Fruit fly (Drosophila melanogaster) whole organism, prepupa: ENCODE results near the gene Sec22.

Experiments used
- CG10669 ChIP-seq: fragments of 200-800 bp; sonication (Bioruptor generic); optimal IDR thresholded peaks from 3 replicates; lab custom pipeline; 2018; ENCODE audit warnings: missing biosample characterization, mild to moderate bottlenecking, missing genetic modification characterization, moderate library complexity
- CG11294 ChIP-seq: fragments of 200-800 bp; sonication (Bioruptor generic); IDR thresholded peaks from 2 replicates; pipeline ENCODE4 v1.3.6; 2022; ENCODE audit warnings: missing biosample characterization, missing genetic modification characterization
- CG11762 ChIP-seq: fragments of 200-800 bp; sonication (Bioruptor generic); optimal IDR thresholded peaks from 3 replicates; lab custom pipeline; 2016; ENCODE audit warnings: missing biosample characterization, missing genetic modification characterization; ENCODE audit not compliant: insufficient read depth
- CG15336 ChIP-seq: fragments of 200-800 bp; sonication (Bioruptor generic); IDR thresholded peaks from 2 replicates; pipeline ENCODE4 v1.3.6; 2022; ENCODE audit warnings: missing biosample characterization, missing genetic modification characterization
- CG1621 ChIP-seq: fragments of 200-800 bp; sonication (Bioruptor generic); optimal IDR thresholded peaks from 3 replicates; lab custom pipeline; 2018; ENCODE audit warnings: missing biosample characterization, mild to moderate bottlenecking, missing genetic modification characterization
- CG16779 ChIP-seq: fragments of 200-800 bp; sonication (Bioruptor generic); optimal IDR thresholded peaks from 3 replicates; lab custom pipeline; 2017; ENCODE audit warnings: missing biosample characterization, mild to moderate bottlenecking, missing genetic modification characterization
- CG3032 ChIP-seq: fragments of 200-800 bp; optimal IDR thresholded peaks from 2 replicates; lab custom pipeline; 2019; ENCODE audit warnings: missing biosample characterization, mild to moderate bottlenecking, missing genetic modification characterization, moderate library complexity
- CG31627 ChIP-seq: fragments of 200-800 bp; sonication (Bioruptor generic); optimal IDR thresholded peaks from 3 replicates; lab custom pipeline; 2016; ENCODE audit warnings: missing biosample characterization, missing genetic modification characterization
- CG32006 ChIP-seq: fragments of 200-800 bp; sonication (Bioruptor generic); optimal IDR thresholded peaks from 3 replicates; lab custom pipeline; 2017; ENCODE audit warnings: missing biosample characterization, mild to moderate bottlenecking, missing genetic modification characterization
- CG34406 ChIP-seq: fragments of 200-800 bp; sonication (Bioruptor generic); optimal IDR thresholded peaks from 3 replicates; lab custom pipeline; 2016; ENCODE audit warnings: missing biosample characterization, missing genetic modification characterization
- CG4318 ChIP-seq: fragments of 200-800 bp; sonication (Bioruptor generic); optimal IDR thresholded peaks from 3 replicates; lab custom pipeline; 2017; ENCODE audit warnings: missing biosample characterization, mild to moderate bottlenecking, missing genetic modification characterization
- CG6163 ChIP-seq: fragments of 200-800 bp; sonication (Bioruptor generic); IDR thresholded peaks from 3 replicates; pipeline ENCODE4 v1.3.6; 2022; ENCODE audit warnings: missing biosample characterization, missing genetic modification characterization
- CG6808 ChIP-seq: fragments of 200-800 bp; sonication (Bioruptor generic); optimal IDR thresholded peaks from 3 replicates; lab custom pipeline; 2017; ENCODE audit warnings: missing biosample characterization, missing genetic modification characterization, mild to moderate bottlenecking, moderate library complexity, missing genetic modification reagents
- CG6854 ChIP-seq: fragments of 200-800 bp; sonication (Bioruptor generic); optimal IDR thresholded peaks from 2 replicates; lab custom pipeline; 2017; ENCODE audit warnings: missing biosample characterization, mild to moderate bottlenecking, missing genetic modification characterization
- CG7368 ChIP-seq: fragments of 200-800 bp; sonication (Bioruptor generic); optimal IDR thresholded peaks from 3 replicates; lab custom pipeline; 2016; ENCODE audit warnings: missing biosample characterization, missing genetic modification characterization
- CG8119 ChIP-seq: fragments of 200-800 bp; sonication (Bioruptor generic); IDR thresholded peaks from 3 replicates; pipeline ENCODE4 v1.3.6; 2022; ENCODE audit warnings: missing biosample characterization, missing genetic modification characterization
- CG8319 ChIP-seq: fragments of 200-800 bp; sonication (Bioruptor generic); optimal IDR thresholded peaks from 3 replicates; lab custom pipeline; 2016; ENCODE audit warnings: missing biosample characterization, missing genetic modification characterization
- CG9139 ChIP-seq: fragments of 200-800 bp; sonication (Bioruptor generic); optimal IDR thresholded peaks from 3 replicates; lab custom pipeline; 2017; ENCODE audit warnings: missing biosample characterization, mild to moderate bottlenecking, missing genetic modification characterization
- Eip78C ChIP-seq: fragments of 200-800 bp; sonication (Bioruptor generic); peaks from one replicate; lab custom pipeline; 2016; ENCODE audit warnings: missing biosample characterization, missing genetic modification characterization
- Ets21C ChIP-seq: fragments of 200-800 bp; sonication (Bioruptor generic); optimal IDR thresholded peaks from 3 replicates; lab custom pipeline; 2016; ENCODE audit warnings: missing biosample characterization, missing genetic modification characterization
- Ets96B ChIP-seq: fragments of 200-800 bp; optimal IDR thresholded peaks from 2 replicates; lab custom pipeline; 2019; ENCODE audit warnings: missing biosample characterization, mild to moderate bottlenecking, missing genetic modification characterization, moderate library complexity
- Hr39 ChIP-seq: fragments of 200-800 bp; sonication (Bioruptor generic); optimal IDR thresholded peaks from 2 replicates; lab custom pipeline; 2016; ENCODE audit warnings: missing biosample characterization, missing genetic modification characterization
- Hr4 ChIP-seq: fragments of 200-800 bp; sonication (Bioruptor generic); optimal IDR thresholded peaks from 3 replicates; lab custom pipeline; 2016; ENCODE audit warnings: missing biosample characterization, missing genetic modification characterization
- Met ChIP-seq: fragments of 200-800 bp; sonication (Bioruptor generic); optimal IDR thresholded peaks from 3 replicates; lab custom pipeline; 2016; ENCODE audit warnings: missing biosample characterization, missing genetic modification characterization
- OdsH ChIP-seq: fragments of 200-800 bp; sonication (Bioruptor generic); optimal IDR thresholded peaks from 3 replicates; lab custom pipeline; 2016; ENCODE audit warnings: missing biosample characterization, missing genetic modification characterization
- Smox ChIP-seq: fragments of 200-800 bp; sonication (Bioruptor generic); optimal IDR thresholded peaks from 3 replicates; lab custom pipeline; 2016; ENCODE audit warnings: missing biosample characterization, missing genetic modification characterization
- Sox102F ChIP-seq: fragments of 200-800 bp; sonication (Bioruptor generic); optimal IDR thresholded peaks from 2 replicates; lab custom pipeline; 2016; ENCODE audit warnings: missing biosample characterization, mild to moderate bottlenecking, missing genetic modification characterization
- Sox15 ChIP-seq: fragments of 200-800 bp; sonication (Bioruptor generic); optimal IDR thresholded peaks from 3 replicates; lab custom pipeline; 2016; ENCODE audit warnings: missing biosample characterization, missing genetic modification characterization
- achi ChIP-seq: fragments of 200-800 bp; sonication (Bioruptor generic); optimal IDR thresholded peaks from 3 replicates; lab custom pipeline; 2016; ENCODE audit warnings: missing biosample characterization, missing genetic modification characterization
- acj6 ChIP-seq: fragments of 200-800 bp; sonication (Bioruptor generic); optimal IDR thresholded peaks from 3 replicates; lab custom pipeline; 2016; ENCODE audit warnings: missing biosample characterization, missing genetic modification characterization
- dsx ChIP-seq: fragments of 200-800 bp; optimal IDR thresholded peaks from 3 replicates; lab custom pipeline; 2019; ENCODE audit warnings: missing biosample characterization, mild to moderate bottlenecking, missing genetic modification characterization, moderate library complexity; ENCODE audit not compliant: poor library complexity, severe bottlenecking
- fd59A ChIP-seq: fragments of 200-800 bp; sonication (Bioruptor generic); optimal IDR thresholded peaks from 2 replicates; lab custom pipeline; 2017; ENCODE audit warnings: missing biosample characterization, mild to moderate bottlenecking, missing genetic modification characterization, missing genetic modification reagents
- fd85E ChIP-seq: fragments of 200-800 bp; sonication (Bioruptor generic); optimal IDR thresholded peaks from 3 replicates; lab custom pipeline; 2016; ENCODE audit warnings: missing biosample characterization, missing genetic modification characterization
- fkh ChIP-seq: fragments of 200-800 bp; sonication (Bioruptor generic); optimal IDR thresholded peaks from 3 replicates; lab custom pipeline; 2017; ENCODE audit warnings: missing biosample characterization, mild to moderate bottlenecking, missing genetic modification characterization, moderate library complexity
- net ChIP-seq: fragments of 200-800 bp; sonication (Bioruptor generic); optimal IDR thresholded peaks from 3 replicates; lab custom pipeline; 2016; ENCODE audit warnings: missing biosample characterization, missing genetic modification characterization
- salr ChIP-seq, 2 experiments: fragments of 200-800 bp; sonication (Bioruptor generic); optimal IDR thresholded peaks; 3 replicates each; lab custom pipeline; 2016 to 2018; ENCODE audit warnings: missing biosample characterization in 2 of 2, missing genetic modification characterization in 2 of 2, mild to moderate bottlenecking in 1 of 2
- spab ChIP-seq: fragments of 200-800 bp; sonication (Bioruptor generic); optimal IDR thresholded peaks from 2 replicates; lab custom pipeline; 2017; ENCODE audit warnings: missing biosample characterization, mild to moderate bottlenecking, missing genetic modification characterization, missing genetic modification reagents
- ss ChIP-seq, 2 experiments: fragments of 200-800 bp; sonication (Bioruptor generic); optimal IDR thresholded peaks; 2 replicates in 1 of 2; 3 replicates in 1 of 2; lab custom pipeline; 2017 to 2018; ENCODE audit warnings: mild to moderate bottlenecking in 2 of 2, missing biosample characterization in 2 of 2, missing genetic modification characterization in 2 of 2, moderate library complexity in 1 of 2
- topi ChIP-seq: fragments of 200-800 bp; sonication (Bioruptor generic); optimal IDR thresholded peaks from 3 replicates; lab custom pipeline; 2016; ENCODE audit warnings: missing biosample characterization, missing genetic modification characterization
- vri ChIP-seq: fragments of 200-800 bp; sonication (Bioruptor generic); optimal IDR thresholded peaks from 3 replicates; lab custom pipeline; 2016; ENCODE audit warnings: missing biosample characterization, mild to moderate bottlenecking, missing genetic modification characterization

Gene Sec22

DNA sequence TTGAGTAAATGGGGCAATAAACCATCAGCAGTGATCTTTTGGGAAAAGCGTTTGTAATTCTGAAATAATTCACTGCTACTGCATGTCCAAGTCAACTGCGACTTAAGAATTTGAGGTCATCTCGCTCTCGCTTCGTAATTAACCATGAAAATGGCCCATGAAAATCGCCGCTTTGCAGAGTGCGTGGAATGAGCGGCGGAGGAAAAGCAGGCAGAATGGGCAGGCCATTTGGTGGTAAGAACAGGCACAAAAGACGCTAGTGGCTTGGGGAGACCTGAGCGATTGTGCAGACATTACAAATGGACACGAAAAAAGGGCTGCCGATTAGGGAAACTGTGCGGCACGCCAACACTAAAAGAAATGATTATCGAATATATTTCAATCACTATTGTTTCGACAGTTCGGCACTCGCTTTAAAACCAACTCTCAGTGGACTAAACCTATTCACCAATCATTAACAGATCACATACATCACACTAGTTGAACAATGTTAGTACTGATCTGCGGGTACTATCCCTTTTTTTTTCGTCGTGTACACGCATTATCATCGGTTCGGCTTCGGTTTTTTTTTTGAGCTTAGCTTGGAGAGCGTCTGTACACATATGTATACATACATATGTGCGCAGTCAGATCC lies 34.3 kb upstream of the Sec22 start (continued):
- no peak for TF ChIP-seq CG15336
- TF ChIP-seq CG31627 (GFP tag; lab: Kevin White, UChicago), result peak; percentile 4
- TF ChIP-seq CG10669, result peak; percentile 7
- TF ChIP-seq OdsH (GFP tag; lab: Kevin White, UChicago), result no peak
- TF ChIP-seq Met, result peak; percentile 13
- TF ChIP-seq CG8119 (GFP tag; lab: Robert Waterston, UW), result no peak
- no peak for TF ChIP-seq CG9139
- peak; percentile 8 for TF ChIP-seq CG1621 (tag; lab: Kevin White, UChicago)
- TF ChIP-seq Smox (GFP tag; lab: Kevin White, UChicago), result no peak
- no peak for TF ChIP-seq CG11762 (GFP tag; lab: Kevin White, UChicago)
- peak; percentile 3 for TF ChIP-seq Ets96B (tag; lab: Kevin White, UChicago)
- TF ChIP-seq topi, result no peak
- TF ChIP-seq CG34406, result no peak
- TF ChIP-seq CG32006 (GFP tag; lab: Kevin White, UChicago), result no peak
- no peak for TF ChIP-seq achi (GFP tag; lab: Kevin White, UChicago)
- TF ChIP-seq net (GFP tag; lab: Kevin White, UChicago), result no peak
- peak; percentile 2 for TF ChIP-seq acj6 (GFP tag; lab: Kevin White, UChicago)
- TF ChIP-seq CG8319 (GFP tag; lab: Kevin White, UChicago), result no peak
- TF ChIP-seq CG3032 (tag; lab: Kevin White, UChicago), result no peak
- TF ChIP-seq spab (GFP tag; lab: Kevin White, UChicago), result no peak
- no peak for TF ChIP-seq Sox102F (GFP tag; lab: Kevin White, UChicago)
- TF ChIP-seq CG6854, result no peak
- no peak for TF ChIP-seq vri (GFP tag; lab: Kevin White, UChicago)
- TF ChIP-seq Ets21C (GFP tag; lab: Kevin White, UChicago), result no peak
- TF ChIP-seq Hr39 (GFP tag; lab: Kevin White, UChicago), result peak; percentile 13
- no peak for TF ChIP-seq salr (GFP tag; optimal IDR thresholded peaks at IDR 0.05; lab: Kevin White, UChicago)
- TF ChIP-seq, all 60 proteins: peak for 15

DNA sequence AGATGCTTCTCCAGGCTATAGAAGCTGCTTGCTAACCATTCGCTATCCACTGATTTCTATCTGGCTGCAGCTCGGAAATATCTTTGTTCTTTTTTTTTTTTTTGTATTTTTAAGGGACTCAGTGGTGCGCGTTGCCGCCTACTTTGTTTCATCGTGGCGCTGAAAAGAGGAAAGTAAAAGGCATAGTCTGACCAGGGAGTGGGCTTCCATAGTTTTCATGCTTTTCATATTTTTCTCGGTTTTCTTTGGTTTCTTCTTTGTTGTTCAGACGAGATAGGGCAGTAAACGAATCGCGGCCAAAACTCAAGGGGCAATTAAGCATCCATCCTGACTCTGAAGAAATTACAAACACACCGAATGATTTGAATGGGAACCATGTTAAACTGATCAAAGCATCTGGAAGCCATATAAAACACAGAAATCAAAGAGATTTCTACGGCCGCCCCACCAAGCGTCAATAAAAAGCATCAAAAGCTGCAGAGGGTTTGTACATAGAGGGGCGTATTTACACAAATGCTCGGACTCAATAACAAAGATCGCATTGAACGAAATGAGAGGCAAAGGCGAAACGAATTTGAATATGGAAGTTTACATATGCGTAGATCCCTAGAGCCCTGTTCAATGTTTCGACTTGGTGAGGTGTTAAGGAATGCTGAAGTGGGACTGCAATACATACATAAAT lies 33.4 kb upstream of the Sec22 start:
- no peak for TF ChIP-seq CG11294 (GFP tag; lab: Robert Waterston, UW)
- TF ChIP-seq CG10669, result no peak
- no peak for TF ChIP-seq dsx (GFP tag; lab: Kevin White, UChicago)
- peak; percentile 52 for TF ChIP-seq fkh (GFP tag; lab: Kevin White, UChicago)

DNA sequence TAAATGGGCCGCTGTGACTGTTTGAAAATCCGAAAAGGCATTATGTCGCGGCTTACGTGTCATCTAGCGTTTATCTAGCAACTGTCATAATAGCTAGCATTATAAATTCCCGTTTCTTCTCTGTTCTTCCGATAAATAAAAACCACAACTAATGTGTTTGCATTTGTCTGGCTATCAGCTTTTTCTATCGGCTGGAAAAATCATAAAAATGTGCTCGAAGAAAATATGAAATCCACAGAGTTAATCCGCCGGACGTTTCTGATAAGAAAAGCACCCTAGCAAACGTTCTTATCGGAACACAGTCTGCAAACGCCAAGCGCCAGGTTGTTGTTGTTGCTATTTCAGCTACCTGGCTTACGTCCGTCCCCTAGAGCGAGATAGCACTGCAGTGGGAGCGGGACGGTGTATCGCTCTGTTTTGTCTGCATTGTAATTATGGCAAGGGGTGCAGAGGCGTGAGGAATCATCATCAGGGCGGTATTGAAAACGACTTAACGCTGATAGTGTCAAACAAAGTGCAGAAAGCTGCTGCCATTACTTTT lies 31.6 kb upstream of the Sec22 start:
- TF ChIP-seq Sox102F (GFP tag; lab: Kevin White, UChicago) (no peak), fkh (GFP tag; lab: Kevin White, UChicago) (peak; percentile 88), Eip78C (GFP tag; lab: Kevin White, UChicago) (no peak)

DNA sequence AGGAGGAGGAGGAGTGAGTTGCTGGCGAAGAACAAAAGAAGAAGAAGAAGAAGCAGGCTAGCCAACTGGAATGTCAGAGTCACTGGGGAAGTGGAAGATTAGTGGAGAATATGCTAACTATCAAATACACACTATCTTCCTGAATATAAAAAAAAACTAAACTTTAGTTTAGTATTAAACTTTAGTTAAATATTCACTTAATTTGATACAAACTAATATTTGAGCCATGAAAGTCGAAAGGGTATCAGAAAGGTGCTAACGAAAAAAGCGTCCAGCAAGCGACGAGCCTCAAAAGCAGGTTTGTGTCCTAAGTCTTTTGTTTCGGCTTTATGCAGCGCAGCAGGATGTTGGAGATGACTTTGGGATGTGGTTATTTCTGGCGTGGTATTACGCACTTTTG lies 30.7 kb upstream of the Sec22 start:
- TF ChIP-seq ss (GFP tag; optimal IDR thresholded peaks at IDR 0.05; lab: Kevin White, UChicago) (peak; percentile 76 to 77), CG6808 (GFP tag; lab: Kevin White, UChicago) (peak; percentile 76), CG11294 (GFP tag; lab: Robert Waterston, UW) (peak; percentile 30; the same call in 1 of the 2 replicates), CG15336 (peak; percentile 71; the same call in 1 of the 2 replicates), fd85E (GFP tag; lab: Kevin White, UChicago) (no peak), CG1621 (tag; lab: Kevin White, UChicago) (peak; percentile 57), Ets21C (GFP tag; lab: Kevin White, UChicago) (peak; percentile 44), vri (GFP tag; lab: Kevin White, UChicago) (peak; percentile 72), CG16779 (tag; lab: Kevin White, UChicago) (peak; percentile 14), CG8119 (GFP tag; lab: Robert Waterston, UW) (peak; percentile 73), CG9139 (peak; percentile 65), dsx (GFP tag; lab: Kevin White, UChicago) (peak; percentile 81), OdsH (GFP tag; lab: Kevin White, UChicago) (peak; percentile 64), achi (GFP tag; lab: Kevin White, UChicago) (peak; percentile 72), Ets96B (tag; lab: Kevin White, UChicago) (peak; percentile 78), salr (GFP tag; optimal IDR thresholded peaks at IDR 0.05; lab: Kevin White, UChicago) (peak; percentile 40 to 45), CG6163 (GFP tag; lab: Robert Waterston, UW) (peak; percentile 82), CG4318 (no peak), fkh (GFP tag; lab: Kevin White, UChicago) (no peak), Hr4 (GFP tag; lab: Kevin White, UChicago) (no peak), Sox15 (peak; percentile 25), Met (peak; percentile 81), acj6 (GFP tag; lab: Kevin White, UChicago) (peak; percentile 66), CG7368 (GFP tag; lab: Kevin White, UChicago) (peak; percentile 46), fd59A (peak; percentile 65)
